Worm (Caenorhabditis elegans) whole organism, late embryonic: ENCODE results near the gene F21D12.3.

Source experiments
- dve-1 ChIP-seq: sonication (generic microtip); optimal IDR thresholded peaks from 2 replicates; lab custom pipeline; 2017; ENCODE audit warnings: antibody characterized with exemption, mild to moderate bottlenecking, missing genetic modification characterization, missing compliant biosample characterization
- gmeb-2 ChIP-seq: sonication (generic microtip); optimal IDR thresholded peaks from 2 replicates; lab custom pipeline; 2016; ENCODE audit warnings: missing genetic modification characterization, inconsistent platforms, missing compliant biosample characterization
- hlh-30 ChIP-seq: sonication (generic microtip); optimal IDR thresholded peaks from 2 replicates; lab custom pipeline; 2017; ENCODE audit warnings: antibody characterized with exemption, missing genetic modification characterization, missing compliant biosample characterization; ENCODE audit not compliant: insufficient read depth
- nhr-11 ChIP-seq: fragments of 150-350 bp; optimal IDR thresholded peaks from 2 replicates; lab custom pipeline; 2014; ENCODE audit warnings: missing biosample characterization, missing genetic modification characterization
- pqm-1 ChIP-seq: sonication (generic microtip); optimal IDR thresholded peaks from 2 replicates; lab custom pipeline; 2016; ENCODE audit warnings: missing genetic modification characterization, missing compliant biosample characterization
- rnt-1 ChIP-seq: sonication (generic microtip); optimal IDR thresholded peaks from 2 replicates; lab custom pipeline; 2016; ENCODE audit warnings: missing genetic modification characterization, missing compliant biosample characterization
- tbx-2 ChIP-seq: sonication (generic microtip); optimal IDR thresholded peaks from 2 replicates; lab custom pipeline; 2016; ENCODE audit warnings: missing genetic modification characterization, missing compliant biosample characterization

- TF ChIP-seq rnt-1 (tag; lab: Kevin White, UChicago) (no peak), pqm-1 (no peak), hlh-30 (tag; lab: Kevin White, UChicago) (no peak), nhr-11 (tag; lab: Kevin White, UChicago) (no peak), tbx-2 (tag; lab: Kevin White, UChicago) (no peak), dve-1 (tag; lab: Kevin White, UChicago) (no peak), gmeb-2 (tag; lab: Kevin White, UChicago) (no peak)
These were observed 6.4 kb downstream of the F21D12.3 start, which contains the start of gene F21D12.2 for ce11 chrII:7317468-7317867.
